Worm (Caenorhabditis elegans) whole organism, mixed stage, embryonic: ENCODE results near the gene gpa-5.
A peak's percentile ranks its signal among the peaks of the same experiment; 100 is the strongest.

ENCODE experiments used
- M03D4.4 ChIP-seq: sonication (generic microtip); optimal IDR thresholded peaks from 2 replicates; lab custom pipeline; 2017; ENCODE audit warnings: mild to moderate bottlenecking, missing genetic modification characterization, missing compliant biosample characterization
- bed-3 ChIP-seq: fragments of 200-800 bp; sonication (Bioruptor generic); optimal IDR thresholded peaks from 3 replicates; lab custom pipeline; 2018; ENCODE audit warnings: mild to moderate bottlenecking, missing genetic modification characterization, moderate library complexity, missing compliant biosample characterization
- blmp-1 ChIP-seq: fragments of 150-350 bp; optimal IDR thresholded peaks from 2 replicates; lab custom pipeline; 2014; ENCODE audit warnings: missing biosample characterization, missing genetic modification characterization
- ceh-39 ChIP-seq: fragments of 150-350 bp; optimal IDR thresholded peaks from 2 replicates; lab custom pipeline; 2014; ENCODE audit warnings: missing biosample characterization, missing genetic modification characterization
- ceh-83 ChIP-seq: fragments of 200-800 bp; sonication (Bioruptor generic); optimal IDR thresholded peaks from 2 replicates; lab custom pipeline; 2018; ENCODE audit warnings: mild to moderate bottlenecking, missing genetic modification characterization, missing compliant biosample characterization
- ces-1 ChIP-seq: fragments of 150-350 bp; optimal IDR thresholded peaks from 2 replicates; lab custom pipeline; 2014; ENCODE audit warnings: missing biosample characterization, missing genetic modification reagents, missing genetic modification characterization
- cnd-1 ChIP-seq: fragments of 200-800 bp; sonication (Bioruptor generic); optimal IDR thresholded peaks from 2 replicates; lab custom pipeline; 2018; ENCODE audit warnings: mild to moderate bottlenecking, missing genetic modification characterization, missing compliant biosample characterization
- elt-1 ChIP-seq: sonication (generic microtip); optimal IDR thresholded peaks from 2 replicates; lab custom pipeline; 2017; ENCODE audit warnings: missing genetic modification characterization, mild to moderate bottlenecking, missing compliant biosample characterization, antibody characterized with exemption, moderate library complexity, borderline replicate concordance; ENCODE audit not compliant: insufficient read depth
- flh-1 ChIP-seq: fragments of 200-800 bp; sonication (Bioruptor generic); optimal IDR thresholded peaks from 2 replicates; lab custom pipeline; 2018; ENCODE audit warnings: mild to moderate bottlenecking, missing genetic modification characterization, moderate library complexity, missing compliant biosample characterization
- ham-2 ChIP-seq: fragments of 200-800 bp; sonication (Bioruptor generic); optimal IDR thresholded peaks from 2 replicates; lab custom pipeline; 2018; ENCODE audit warnings: mild to moderate bottlenecking, missing genetic modification characterization, missing compliant biosample characterization
- hlh-1 ChIP-seq: fragments of 150-350 bp; optimal IDR thresholded peaks from 2 replicates; lab custom pipeline; 2014; ENCODE audit warnings: missing biosample characterization, missing genetic modification reagents, missing genetic modification characterization
- lin-13 ChIP-seq: fragments of 150-350 bp; optimal IDR thresholded peaks from 2 replicates; lab custom pipeline; 2014; ENCODE audit warnings: missing biosample characterization, missing genetic modification characterization
- lsy-2 ChIP-seq: fragments of 150-350 bp; optimal IDR thresholded peaks from 2 replicates; lab custom pipeline; 2014; ENCODE audit warnings: missing biosample characterization, missing genetic modification characterization
- mls-2 ChIP-seq: sonication (generic microtip); optimal IDR thresholded peaks from 2 replicates; lab custom pipeline; 2016; ENCODE audit warnings: mild to moderate bottlenecking, missing genetic modification characterization, moderate library complexity, missing compliant biosample characterization
- nhr-12 ChIP-seq: fragments of 150-350 bp; optimal IDR thresholded peaks from 2 replicates; lab custom pipeline; 2014; ENCODE audit warnings: missing biosample characterization, missing genetic modification characterization
- nhr-2 ChIP-seq: fragments of 150-350 bp; optimal IDR thresholded peaks from 2 replicates; lab custom pipeline; 2014; ENCODE audit warnings: missing biosample characterization, missing genetic modification characterization
- nhr-237 ChIP-seq: fragments of 150-350 bp; optimal IDR thresholded peaks from 2 replicates; lab custom pipeline; 2014; ENCODE audit warnings: missing biosample characterization, missing genetic modification characterization
- nhr-28 ChIP-seq: fragments of 150-350 bp; optimal IDR thresholded peaks from 2 replicates; lab custom pipeline; 2014; ENCODE audit warnings: missing biosample characterization, missing genetic modification characterization
- nhr-76 ChIP-seq: sonication (generic microtip); optimal IDR thresholded peaks from 2 replicates; lab custom pipeline; 2017; ENCODE audit warnings: missing biosample characterization, missing genetic modification characterization
- pha-4 ChIP-seq: fragments of 150-350 bp; optimal IDR thresholded peaks from 2 replicates; lab custom pipeline; 2018; ENCODE audit warnings: missing biosample characterization, missing genetic modification reagents, missing genetic modification characterization
- sem-2 ChIP-seq: fragments of 200-800 bp; sonication (Bioruptor generic); optimal IDR thresholded peaks from 2 replicates; lab custom pipeline; 2018; ENCODE audit warnings: mild to moderate bottlenecking, missing genetic modification characterization, missing compliant biosample characterization
- snpc-4 ChIP-seq: fragments of 150-350 bp; optimal IDR thresholded peaks from 2 replicates; lab custom pipeline; 2014; ENCODE audit warnings: missing biosample characterization, missing genetic modification characterization
- sptf-1 ChIP-seq: sonication (generic microtip); optimal IDR thresholded peaks from 2 replicates; lab custom pipeline; 2017; ENCODE audit warnings: mild to moderate bottlenecking, missing genetic modification characterization, moderate library complexity, missing compliant biosample characterization
- unc-120 ChIP-seq: sonication (generic microtip); optimal IDR thresholded peaks from 2 replicates; lab custom pipeline; 2017; ENCODE audit warnings: missing genetic modification characterization, missing compliant biosample characterization; ENCODE audit not compliant: poor library complexity, severe bottlenecking
- unc-39 ChIP-seq: fragments of 150-350 bp; optimal IDR thresholded peaks from 2 replicates; lab custom pipeline; 2014; ENCODE audit warnings: missing biosample characterization, missing genetic modification characterization
- unc-62 ChIP-seq: fragments of 150-350 bp; optimal IDR thresholded peaks from 2 replicates; lab custom pipeline; 2014; ENCODE audit warnings: missing biosample characterization, missing genetic modification reagents, missing genetic modification characterization
- zip-8 ChIP-seq: fragments of 150-350 bp; optimal IDR thresholded peaks from 2 replicates; lab custom pipeline; 2014; ENCODE audit warnings: missing biosample characterization, missing genetic modification characterization

Gene gpa-5

DNA sequence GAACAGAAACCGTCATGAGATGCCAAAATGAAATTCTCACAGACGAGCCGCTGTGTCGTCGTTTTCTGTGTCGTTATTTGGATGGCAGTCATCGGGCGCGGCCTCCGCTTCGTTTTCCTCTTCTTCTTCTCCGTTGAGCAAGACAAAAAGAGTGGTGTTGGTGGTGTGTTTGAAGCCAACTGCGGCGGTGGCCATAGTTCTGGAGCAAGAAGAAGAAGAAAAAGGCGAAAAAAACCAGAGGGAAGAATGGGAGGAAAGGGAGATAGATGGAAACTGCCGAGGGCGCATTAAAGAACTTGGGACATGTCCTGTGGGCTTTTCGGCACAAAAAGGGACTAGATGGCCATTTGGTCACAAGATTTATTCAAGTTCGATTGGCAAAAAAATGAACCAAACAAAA lies 10.8 kb upstream of the gpa-5 start, which contains the start of gene F53B1.9:
F53B1.9 (minus strand) TSS at position 195 of the 400 bp plus-strand sequence.
- TF ChIP-seq ces-1 (GFP tag; lab: Kevin White, UChicago) (peak; percentile 2), lsy-2 (tag; lab: Kevin White, UChicago) (no peak)

DNA sequence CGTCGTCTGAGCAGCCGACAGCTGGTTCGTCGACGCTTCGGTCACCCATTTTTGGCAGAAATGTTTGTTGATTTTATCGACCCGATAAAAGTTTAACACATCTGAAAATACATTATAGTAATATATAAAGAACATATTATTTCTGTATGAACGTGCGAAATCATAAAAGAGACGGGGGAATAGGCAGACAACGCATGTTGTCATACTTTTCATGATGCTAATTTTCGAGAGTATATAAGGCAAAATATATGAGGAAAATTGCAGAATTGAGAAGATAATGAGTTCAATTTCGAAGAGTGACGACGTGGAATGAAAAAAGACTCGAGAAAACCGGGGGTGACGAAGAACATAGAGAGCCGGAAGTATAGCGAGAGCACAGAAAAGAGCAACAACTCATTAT lies 9.3 kb upstream of the gpa-5 start, which contains the start of gene F53B1.8:
F53B1.8 (minus strand) TSS at position 101 of the 400 bp plus-strand sequence.
- no peak for TF ChIP-seq bed-3 (GFP tag; lab: Kevin White, UChicago)
- TF ChIP-seq nhr-28 (tag; lab: Kevin White, UChicago) = no peak
- no peak for TF ChIP-seq zip-8 (tag; lab: Kevin White, UChicago)
- TF ChIP-seq ceh-39 = no peak
- TF ChIP-seq sptf-1 (tag; lab: Kevin White, UChicago) = no peak
- TF ChIP-seq lin-13 (tag; lab: Kevin White, UChicago) = no peak
- no peak for TF ChIP-seq ces-1 (GFP tag; lab: Kevin White, UChicago)

DNA sequence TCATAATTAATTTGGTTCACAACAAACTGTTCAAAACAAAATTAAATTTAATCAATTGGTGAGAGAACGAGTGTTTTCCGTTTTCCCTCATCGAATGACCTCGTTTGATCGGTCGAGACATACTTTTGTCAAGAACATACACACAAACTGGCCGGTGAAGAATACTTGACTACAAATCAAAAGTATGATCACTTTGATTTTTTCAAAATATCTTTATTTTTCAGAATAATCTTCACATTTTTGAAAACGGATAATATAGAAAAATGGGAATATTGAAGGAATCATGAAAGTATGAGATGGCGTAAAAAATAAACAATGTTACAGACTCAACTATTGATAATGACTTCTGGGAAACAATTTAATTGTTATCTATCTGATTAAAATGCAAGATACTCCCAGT lies 2.7 kb downstream of the gpa-5 start, which contains the start of gene swip-10:
swip-10 (minus strand) TSS at position 101 of the 400 bp plus-strand sequence.
- no peak for TF ChIP-seq unc-62
- TF ChIP-seq elt-1 (tag; lab: Kevin White, UChicago) = no peak
- TF ChIP-seq ceh-39 = no peak
- TF ChIP-seq sptf-1 (tag; lab: Kevin White, UChicago) = no peak
- no peak for TF ChIP-seq ham-2 (GFP tag; lab: Kevin White, UChicago)
- TF ChIP-seq ceh-83 (GFP tag; lab: Kevin White, UChicago) = no peak
- TF ChIP-seq nhr-2 (tag; lab: Kevin White, UChicago) = no peak
- no peak for TF ChIP-seq nhr-76 (tag; lab: Kevin White, UChicago)

DNA sequence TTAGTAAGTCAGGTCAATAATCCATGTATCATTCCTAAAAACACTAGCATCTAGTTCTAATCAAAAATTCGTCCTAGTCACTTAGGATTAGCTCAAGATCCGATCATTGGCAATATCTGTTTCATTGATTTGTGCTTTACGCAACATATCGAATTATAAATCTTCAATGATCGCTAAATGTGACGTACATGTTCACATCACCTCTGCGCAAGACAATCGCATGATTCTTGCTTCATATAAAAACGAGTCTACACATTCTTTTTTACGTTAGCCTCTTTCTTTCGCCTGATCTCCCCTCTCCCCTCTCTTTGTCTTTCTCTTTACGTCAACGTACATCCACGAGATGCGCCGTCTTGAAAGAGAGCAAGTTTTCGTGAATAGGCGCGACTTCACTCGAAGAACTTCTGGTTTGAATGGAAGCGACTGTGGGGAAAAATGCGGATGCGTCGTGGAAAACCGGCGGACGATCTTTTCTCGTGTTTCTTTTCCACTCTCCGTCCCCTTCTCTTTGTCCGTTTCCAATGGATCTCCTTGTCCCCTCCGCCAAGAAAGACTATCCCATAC lies 4.5 kb downstream of the gpa-5 start:
- TF ChIP-seq ceh-83 (GFP tag; lab: Kevin White, UChicago) (no peak), elt-1 (tag; lab: Kevin White, UChicago) (peak; percentile 61)

DNA sequence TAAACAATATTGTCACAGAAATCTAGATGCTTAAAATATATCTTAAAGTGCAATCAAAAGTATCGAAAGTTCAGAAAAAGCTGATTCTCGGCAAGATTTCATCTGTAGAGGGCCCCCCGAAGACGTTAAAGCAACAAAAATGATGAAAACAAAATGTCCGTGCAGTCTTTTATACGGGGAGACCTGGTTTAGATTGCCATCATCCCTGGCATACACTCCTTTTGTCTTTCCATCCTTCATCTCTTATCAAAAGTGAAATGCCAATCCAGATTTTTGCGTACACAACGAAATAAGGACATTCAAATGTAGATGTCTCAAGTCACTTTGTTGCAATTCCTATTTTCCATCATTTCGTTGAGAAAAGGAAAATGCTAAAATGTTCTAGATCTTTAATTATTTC lies 6.7 kb downstream of the gpa-5 start:
- TF ChIP-seq ceh-83 (GFP tag; lab: Kevin White, UChicago) (no peak), elt-1 (tag; lab: Kevin White, UChicago) (peak; percentile 72)

DNA sequence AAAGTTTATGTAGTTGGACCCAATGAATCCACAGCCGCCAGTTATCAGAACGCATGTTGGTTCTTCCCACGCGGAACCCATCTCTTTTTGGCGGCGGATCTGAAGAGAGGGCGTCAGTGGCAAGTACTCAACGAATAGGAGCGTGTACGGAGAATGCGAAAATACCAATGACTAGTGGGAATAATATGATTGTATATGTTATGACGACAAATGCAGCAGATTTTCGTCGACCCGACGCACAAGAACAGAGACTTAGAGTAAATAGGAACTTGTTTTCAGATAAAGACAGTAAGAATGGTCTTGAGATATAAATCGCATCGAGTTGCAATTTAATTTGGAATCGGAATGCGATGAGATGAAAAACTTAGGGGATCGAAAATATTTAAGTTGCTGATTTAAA lies 7.9 kb downstream of the gpa-5 start, which contains the start of gene bus-5:
bus-5 (minus strand) TSS at position 101 of the 400 bp plus-strand sequence.
- TF ChIP-seq elt-1 (tag; lab: Kevin White, UChicago) (no peak), M03D4.4 (no peak), blmp-1 (tag; lab: Kevin White, UChicago) (no peak), sem-2 (GFP tag; lab: Kevin White, UChicago) (no peak), ceh-83 (GFP tag; lab: Kevin White, UChicago) (no peak)

DNA sequence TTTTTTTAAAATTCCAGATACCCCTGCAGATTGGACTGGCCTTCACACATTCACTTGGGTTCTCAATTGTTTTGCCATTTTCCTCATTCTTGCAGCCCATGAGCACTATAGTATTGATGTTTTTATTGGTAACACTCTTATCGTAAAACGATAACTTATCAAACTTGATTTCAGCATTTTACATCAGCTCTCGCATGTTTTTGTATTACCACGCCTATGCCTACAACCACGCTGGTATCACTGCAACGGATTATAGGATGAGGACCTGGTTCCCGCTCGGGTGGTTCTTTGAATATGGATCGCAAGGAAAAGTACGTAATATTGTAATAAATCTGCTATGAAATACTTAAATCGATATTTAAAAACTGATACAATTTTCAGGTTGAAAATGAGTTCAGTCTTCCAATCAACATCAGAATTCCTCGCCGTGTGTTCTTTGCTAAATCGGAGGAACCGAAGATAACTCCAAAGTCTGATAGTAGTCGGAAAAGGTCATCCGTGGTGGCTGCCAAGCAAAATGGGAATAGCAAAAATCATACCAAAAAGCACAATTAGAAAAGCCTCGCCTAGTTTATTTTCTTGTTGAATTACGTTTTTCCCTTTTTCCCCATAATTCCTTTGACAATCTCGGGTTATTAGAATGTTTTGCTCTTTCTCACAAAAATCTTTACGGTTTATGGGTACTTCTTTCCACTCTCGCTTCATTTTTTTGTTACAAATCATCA lies 10.1 kb downstream of the gpa-5 start:
- TF ChIP-seq snpc-4 (tag; lab: Kevin White, UChicago) = no peak
- TF ChIP-seq elt-1 (tag; lab: Kevin White, UChicago) = no peak
- TF ChIP-seq pha-4 (tag; lab: Kevin White, UChicago) = no peak
- no peak for TF ChIP-seq nhr-76 (tag; lab: Kevin White, UChicago)
- no peak for TF ChIP-seq mls-2 (tag; lab: Kevin White, UChicago)
- TF ChIP-seq lin-13 (tag; lab: Kevin White, UChicago) = no peak
- TF ChIP-seq nhr-237 (tag; lab: Kevin White, UChicago) = no peak
- TF ChIP-seq unc-39 (tag; lab: Kevin White, UChicago) = no peak
- TF ChIP-seq ceh-83 (GFP tag; lab: Kevin White, UChicago) = no peak
- TF ChIP-seq hlh-1 = no peak
- TF ChIP-seq cnd-1 (tag; lab: Kevin White, UChicago) = no peak
- TF ChIP-seq flh-1 (GFP tag; lab: Kevin White, UChicago) = no peak
- TF ChIP-seq ceh-39 = no peak
- TF ChIP-seq unc-120 = no peak
- no peak for TF ChIP-seq bed-3 (GFP tag; lab: Kevin White, UChicago)
- no peak for TF ChIP-seq nhr-28 (tag; lab: Kevin White, UChicago)
- TF ChIP-seq nhr-12 (tag; lab: Kevin White, UChicago) = no peak
